Worm (Caenorhabditis elegans) whole organism, late embryonic: Measurements from ENCODE around the gene rtfo-1.

Experiments
- C08G9.2 ChIP-seq: sonication (generic microtip); optimal IDR thresholded peaks from 2 replicates; lab custom pipeline; 2016; ENCODE audit warnings: mild to moderate bottlenecking, missing genetic modification characterization, moderate library complexity, missing compliant biosample characterization
- C38D4.7 ChIP-seq: fragments of 200-800 bp; sonication (Bioruptor generic); optimal IDR thresholded peaks from 2 replicates; lab custom pipeline; 2018; ENCODE audit warnings: mild to moderate bottlenecking, missing genetic modification characterization, moderate library complexity, missing compliant biosample characterization
- K09A11.1 ChIP-seq: sonication (generic microtip); optimal IDR thresholded peaks from 2 replicates; lab custom pipeline; 2017; ENCODE audit warnings: antibody characterized with exemption, mild to moderate bottlenecking, missing genetic modification characterization, missing compliant biosample characterization; ENCODE audit not compliant: insufficient read depth
- Y22D7AL.16 ChIP-seq: sonication (generic microtip); optimal IDR thresholded peaks from 2 replicates; lab custom pipeline; 2016; ENCODE audit warnings: missing genetic modification characterization, missing compliant biosample characterization
- ahr-1 ChIP-seq: sonication (generic microtip); optimal IDR thresholded peaks from 2 replicates; lab custom pipeline; 2016; ENCODE audit warnings: missing genetic modification characterization, missing compliant biosample characterization
- ceh-2 ChIP-seq: sonication (generic microtip); optimal IDR thresholded peaks from 2 replicates; lab custom pipeline; 2016; ENCODE audit warnings: missing genotype, missing genetic modification characterization, missing compliant biosample characterization
- ceh-24 ChIP-seq: sonication (generic microtip); optimal IDR thresholded peaks from 2 replicates; lab custom pipeline; 2016; ENCODE audit warnings: mild to moderate bottlenecking, missing genetic modification characterization, missing compliant biosample characterization
- ceh-31 ChIP-seq: sonication (generic microtip); optimal IDR thresholded peaks from 2 replicates; lab custom pipeline; 2016; ENCODE audit warnings: missing genetic modification characterization, missing compliant biosample characterization
- ceh-34 ChIP-seq: sonication (generic microtip); optimal IDR thresholded peaks from 2 replicates; lab custom pipeline; 2016; ENCODE audit warnings: mild to moderate bottlenecking, missing genetic modification characterization, missing compliant biosample characterization
- ceh-45 ChIP-seq: fragments of 200-800 bp; sonication (Bioruptor generic); IDR thresholded peaks from 2 replicates; pipeline ENCODE4 v1.3.6; 2022; ENCODE audit warnings: missing genetic modification reagents, missing genetic modification characterization, missing compliant biosample characterization
- ceh-48 ChIP-seq: sonication (generic microtip); optimal IDR thresholded peaks from 2 replicates; lab custom pipeline; 2016; ENCODE audit warnings: missing genetic modification characterization, inconsistent platforms, missing compliant biosample characterization
- che-1 ChIP-seq: sonication (generic microtip); optimal IDR thresholded peaks from 2 replicates; lab custom pipeline; 2016; ENCODE audit warnings: mild to moderate bottlenecking, missing genetic modification characterization, missing compliant biosample characterization
- dve-1 ChIP-seq: sonication (generic microtip); optimal IDR thresholded peaks from 2 replicates; lab custom pipeline; 2017; ENCODE audit warnings: antibody characterized with exemption, mild to moderate bottlenecking, missing genetic modification characterization, missing compliant biosample characterization
- elt-2 ChIP-seq: sonication (generic microtip); optimal IDR thresholded peaks from 2 replicates; lab custom pipeline; 2016; ENCODE audit warnings: missing genetic modification reagents, missing genetic modification characterization, missing compliant biosample characterization
- elt-4 ChIP-seq: sonication (generic microtip); optimal IDR thresholded peaks from 2 replicates; lab custom pipeline; 2016; ENCODE audit warnings: missing genetic modification characterization, missing compliant biosample characterization
- ets-4 ChIP-seq: sonication (generic microtip); optimal IDR thresholded peaks from 2 replicates; lab custom pipeline; 2016; ENCODE audit warnings: missing genetic modification characterization, missing compliant biosample characterization
- fkh-10 ChIP-seq: fragments of 150-350 bp; optimal IDR thresholded peaks from 2 replicates; lab custom pipeline; 2014; ENCODE audit warnings: missing biosample characterization, missing genetic modification reagents, missing genetic modification characterization
- gmeb-2 ChIP-seq: sonication (generic microtip); optimal IDR thresholded peaks from 2 replicates; lab custom pipeline; 2016; ENCODE audit warnings: missing genetic modification characterization, inconsistent platforms, missing compliant biosample characterization
- hlh-13 ChIP-seq: fragments of 200-800 bp; sonication (Bioruptor generic); optimal IDR thresholded peaks from 2 replicates; lab custom pipeline; 2018; ENCODE audit warnings: mild to moderate bottlenecking, missing genetic modification characterization, missing compliant biosample characterization
- hlh-15 ChIP-seq: sonication (generic microtip); optimal IDR thresholded peaks from 2 replicates; lab custom pipeline; 2016; ENCODE audit warnings: missing genetic modification characterization, missing compliant biosample characterization
- hlh-30 ChIP-seq: sonication (generic microtip); optimal IDR thresholded peaks from 2 replicates; lab custom pipeline; 2017; ENCODE audit warnings: antibody characterized with exemption, missing genetic modification characterization, missing compliant biosample characterization; ENCODE audit not compliant: insufficient read depth
- hlh-8 ChIP-seq: sonication (generic microtip); optimal IDR thresholded peaks from 2 replicates; lab custom pipeline; 2016; ENCODE audit warnings: missing genotype, missing genetic modification characterization, missing compliant biosample characterization
- lim-6 ChIP-seq: sonication (generic microtip); optimal IDR thresholded peaks from 2 replicates; lab custom pipeline; 2016; ENCODE audit warnings: missing genetic modification characterization, missing compliant biosample characterization
- madf-2 ChIP-seq: sonication (generic microtip); optimal IDR thresholded peaks from 2 replicates; lab custom pipeline; 2017; ENCODE audit warnings: missing genetic modification characterization, missing compliant biosample characterization
- nfya-1 ChIP-seq: sonication (generic microtip); optimal IDR thresholded peaks from 2 replicates; lab custom pipeline; 2017; ENCODE audit warnings: missing genetic modification characterization, mild to moderate bottlenecking, missing compliant biosample characterization, antibody characterized with exemption, moderate library complexity
- npax-4 ChIP-seq: sonication (generic microtip); optimal IDR thresholded peaks from 2 replicates; lab custom pipeline; 2016; ENCODE audit warnings: missing genetic modification characterization, missing compliant biosample characterization
- odd-2 ChIP-seq: sonication (generic microtip); optimal IDR thresholded peaks from 2 replicates; lab custom pipeline; 2017; ENCODE audit warnings: antibody characterized with exemption, mild to moderate bottlenecking, missing genetic modification characterization, missing compliant biosample characterization
- pag-3 ChIP-seq: sonication (generic microtip); optimal IDR thresholded peaks from 2 replicates; lab custom pipeline; 2016; ENCODE audit warnings: missing compliant biosample characterization, missing genetic modification characterization, borderline replicate concordance
- pat-9 ChIP-seq: fragments of 200-800 bp; sonication (Bioruptor generic); optimal IDR thresholded peaks from 2 replicates; lab custom pipeline; 2018; ENCODE audit warnings: mild to moderate bottlenecking, missing genetic modification characterization, moderate library complexity, missing compliant biosample characterization
- pax-1 ChIP-seq: fragments of 150-350 bp; optimal IDR thresholded peaks from 2 replicates; lab custom pipeline; 2014; ENCODE audit warnings: missing biosample characterization, missing genetic modification characterization
- pqm-1 ChIP-seq: sonication (generic microtip); optimal IDR thresholded peaks from 2 replicates; lab custom pipeline; 2016; ENCODE audit warnings: missing genetic modification characterization, missing compliant biosample characterization
- pros-1 ChIP-seq: fragments of 150-350 bp; optimal IDR thresholded peaks from 2 replicates; lab custom pipeline; 2014; ENCODE audit warnings: missing biosample characterization, missing genetic modification reagents, missing genetic modification characterization
- ref-2 ChIP-seq: sonication (generic microtip); optimal IDR thresholded peaks from 2 replicates; lab custom pipeline; 2016; ENCODE audit warnings: missing genetic modification characterization, missing compliant biosample characterization
- sdc-2 ChIP-seq: sonication (generic microtip); optimal IDR thresholded peaks from 2 replicates; lab custom pipeline; 2016; ENCODE audit warnings: missing genotype, missing genetic modification characterization, missing compliant biosample characterization
- unc-3 ChIP-seq, 2 experiments: fragments of 200-800 bp in 1 of 2; sonication (Bioruptor generic) in 1 of 2; sonication (generic microtip) in 1 of 2; conservative IDR thresholded peaks in 1 of 2; optimal IDR thresholded peaks in 1 of 2; 2 replicates each; pipeline versions ENCODE4 v1.3.6 to Lab custom; 2016 to 2022; ENCODE audit warnings: missing compliant biosample characterization in 2 of 2, missing genetic modification characterization in 2 of 2, missing genetic modification reagents in 1 of 2
- unc-42 ChIP-seq: sonication (generic microtip); optimal IDR thresholded peaks from 2 replicates; lab custom pipeline; 2016; ENCODE audit warnings: missing genotype, missing genetic modification characterization, missing compliant biosample characterization
- unc-55 ChIP-seq: sonication (generic microtip); optimal IDR thresholded peaks from 2 replicates; lab custom pipeline; 2017; ENCODE audit warnings: missing biosample characterization, missing genetic modification reagents, missing genetic modification characterization
- unc-86 ChIP-seq: sonication (generic microtip); optimal IDR thresholded peaks from 2 replicates; lab custom pipeline; 2016; ENCODE audit warnings: missing genetic modification characterization, missing compliant biosample characterization
- ztf-16 ChIP-seq: sonication (generic microtip); optimal IDR thresholded peaks from 2 replicates; lab custom pipeline; 2017; ENCODE audit warnings: missing genetic modification characterization, missing compliant biosample characterization

rtfo-1 gene

DNA sequence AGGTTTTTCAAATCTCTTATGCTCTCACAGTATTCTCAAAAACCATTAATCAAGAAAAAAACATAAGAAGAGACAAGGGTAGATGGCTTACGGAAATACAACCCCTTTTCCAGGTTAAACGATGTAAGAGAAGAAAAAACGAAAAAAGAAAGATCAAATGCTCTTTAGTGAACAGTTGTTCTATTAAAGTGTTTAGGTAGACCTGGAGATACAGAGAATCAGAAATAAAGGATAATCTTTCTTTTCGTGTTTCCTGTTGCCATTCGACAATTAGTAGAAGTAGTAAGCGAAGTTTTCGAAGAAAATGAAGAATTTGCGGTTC is 840 bp upstream of the rtfo-1 start, which contains the start of gene K09G1.1:
TSS of gene K09G1.1 (plus strand) at position 223 of the 322 bp plus-strand sequence.
- TF ChIP-seq pros-1 (tag; lab: Kevin White, UChicago) (no peak), unc-55 (no peak), C08G9.2 (tag; lab: Kevin White, UChicago) (no peak), ceh-48 (tag; lab: Kevin White, UChicago) (no peak), ceh-24 (tag; lab: Kevin White, UChicago) (no peak), C38D4.7 (GFP tag; lab: Kevin White, UChicago) (no peak), elt-4 (tag; lab: Kevin White, UChicago) (no peak), ceh-2 (no peak), pag-3 (tag; lab: Kevin White, UChicago) (no peak), nfya-1 (tag; lab: Kevin White, UChicago) (no peak)

ce11 chrV:9576991-9577390 is 5.5 kb downstream of the rtfo-1 start, which contains the start of gene F25B3.2:
F25B3.2 (plus strand) TSS chrV:9577291.
- TF ChIP-seq ceh-45 (GFP tag; lab: Robert Waterston, UW) (no peak), hlh-8 (no peak), unc-3 (GFP tag; conservative IDR thresholded peaks at IDR 0.05; lab: Robert Waterston, UW) (no peak), unc-3 (tag; optimal IDR thresholded peaks at IDR 0.05; lab: Kevin White, UChicago) (no peak), pqm-1 (tag; lab: Kevin White, UChicago) (no peak), pat-9 (tag; lab: Kevin White, UChicago) (no peak), che-1 (no peak), ceh-31 (tag; lab: Kevin White, UChicago) (no peak), ets-4 (no peak), odd-2 (tag; lab: Kevin White, UChicago) (no peak), hlh-13 (no peak), Y22D7AL.16 (tag; lab: Kevin White, UChicago) (no peak), npax-4 (tag; lab: Kevin White, UChicago) (no peak), ahr-1 (tag; lab: Kevin White, UChicago) (no peak), fkh-10 (GFP tag; lab: Kevin White, UChicago) (no peak), ceh-34 (tag; lab: Kevin White, UChicago) (no peak), ceh-2 (no peak), ztf-16 (tag; lab: Kevin White, UChicago) (no peak)

- TF ChIP-seq hlh-15 (tag; lab: Kevin White, UChicago) (no peak), lim-6 (tag; lab: Kevin White, UChicago) (no peak), ceh-31 (tag; lab: Kevin White, UChicago) (no peak), ceh-24 (tag; lab: Kevin White, UChicago) (no peak), pax-1 (tag; lab: Kevin White, UChicago) (no peak), K09A11.1 (no peak), npax-4 (tag; lab: Kevin White, UChicago) (no peak), sdc-2 (tag; lab: Kevin White, UChicago) (no peak), dve-1 (tag; lab: Kevin White, UChicago) (no peak), Y22D7AL.16 (tag; lab: Kevin White, UChicago) (no peak), ceh-48 (tag; lab: Kevin White, UChicago) (no peak), madf-2 (no peak), ceh-34 (tag; lab: Kevin White, UChicago) (no peak), unc-42 (tag; lab: Kevin White, UChicago) (no peak), hlh-30 (tag; lab: Kevin White, UChicago) (no peak), pat-9 (tag; lab: Kevin White, UChicago) (no peak), gmeb-2 (tag; lab: Kevin White, UChicago) (no peak)
Measured at ce11 chrV:9571673-9572072, 10.8 kb downstream of the rtfo-1 start.

DNA sequence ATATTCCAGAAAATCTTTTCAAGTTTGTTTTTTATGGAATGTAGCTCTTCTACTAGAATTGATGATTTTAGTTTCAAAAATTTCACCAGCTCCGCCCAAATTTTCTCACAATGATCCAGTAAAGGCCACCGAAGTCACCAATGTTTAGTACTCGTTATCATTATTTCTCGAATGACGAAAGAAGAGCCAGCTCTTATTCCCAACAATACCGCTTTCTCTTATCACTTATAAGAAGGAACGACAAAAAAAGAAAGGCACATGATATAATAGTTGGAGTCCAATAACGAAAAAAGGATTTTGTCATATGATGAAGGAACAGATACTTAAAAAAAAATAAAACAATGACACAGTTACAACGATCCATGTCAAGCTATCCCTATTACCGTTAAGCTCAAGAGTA is 11.4 kb downstream of the rtfo-1 start:
- no peak for TF ChIP-seq unc-86
- no peak for TF ChIP-seq ref-2
- TF ChIP-seq elt-2 (tag; lab: Kevin White, UChicago) = peak; percentile 3
